Worm (Caenorhabditis elegans) whole organism, young adult: ENCODE data around the gene otub-3.

ENCODE experiments used
- F10E7.11 ChIP-seq: sonication (generic microtip); optimal IDR thresholded peaks from 2 replicates; lab custom pipeline; 2017; ENCODE audit warnings: mild to moderate bottlenecking, missing genetic modification characterization, moderate library complexity, missing compliant biosample characterization
- ama-1 ChIP-seq, 3 experiments: fragments of 150-350 bp in 1 of 3; sonication (generic microtip) in 2 of 3; optimal IDR thresholded peaks; 2 replicates each; lab custom pipeline; 2014 to 2018; ENCODE audit warnings: missing biosample characterization in 2 of 3, missing genetic modification characterization in 2 of 3, missing genetic modification reagents in 2 of 3
- hmg-20 ChIP-seq: fragments of 200-800 bp; sonication (Bioruptor generic); IDR thresholded peaks from 2 replicates; pipeline ENCODE4 v1.3.6; 2022; ENCODE audit warnings: missing genetic modification reagents, missing genetic modification characterization, missing compliant biosample characterization
- hrde-1 ChIP-seq: sonication (generic microtip); optimal IDR thresholded peaks from 2 replicates; lab custom pipeline; 2016; ENCODE audit warnings: missing genetic modification characterization, mild to moderate bottlenecking, missing compliant biosample characterization, moderate library complexity, missing genotype, missing genetic modification reagents, borderline replicate concordance
- sdz-38 ChIP-seq: sonication (generic microtip); optimal IDR thresholded peaks from 2 replicates; lab custom pipeline; 2016; ENCODE audit warnings: missing genotype, missing genetic modification characterization, missing compliant biosample characterization
- sea-2 ChIP-seq: fragments of 200-800 bp; sonication (Bioruptor generic); IDR thresholded peaks from 2 replicates; pipeline ENCODE4 v1.3.6; 2022; ENCODE audit warnings: missing genetic modification characterization, missing compliant biosample characterization

DNA sequence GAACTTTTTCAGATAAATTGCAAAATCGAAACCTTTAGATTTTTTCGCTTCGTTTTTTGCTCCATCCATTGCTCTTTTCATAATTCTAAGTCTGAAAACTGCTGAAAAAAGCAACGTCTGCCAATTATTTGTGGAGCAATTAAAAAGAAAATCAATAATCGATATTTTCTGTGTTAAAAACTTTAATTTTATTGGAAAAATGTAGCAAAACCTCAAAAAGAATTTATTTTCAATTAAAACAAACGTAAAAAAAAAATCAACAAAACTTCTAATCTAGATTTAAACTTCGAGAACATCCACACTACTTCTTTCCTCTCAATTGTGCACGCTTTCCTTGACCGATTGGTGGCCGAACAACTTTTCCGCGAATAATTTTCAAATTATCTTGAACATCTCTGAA lies 11.3 kb downstream of the otub-3 start, which contains the start of gene F21D5.5:
- TF ChIP-seq sdz-38 (no peak), hmg-20 (GFP tag; lab: Robert Waterston, UW) (no peak), sea-2 (GFP tag; lab: Robert Waterston, UW) (no peak), hrde-1 (tag; lab: Kevin White, UChicago) (no peak), ama-1 (optimal IDR thresholded peaks at IDR 0.05; lab: Kevin White, UChicago) (no peak), ama-1 (GFP tag; optimal IDR thresholded peaks at IDR 0.05; lab: Kevin White, UChicago) (no peak), F10E7.11 (tag; lab: Kevin White, UChicago) (no peak)
